Fruit fly (Drosophila melanogaster) whole organism, adult: ENCODE data around the gene CG9257.

Source experiments
- CG1620 ChIP-seq: fragments of 200-800 bp; sonication (Bioruptor generic); optimal IDR thresholded peaks from 2 replicates; lab custom pipeline; 2016; ENCODE audit warnings: missing biosample characterization, missing genetic modification characterization
- CG7101 ChIP-seq: fragments of 200-800 bp; sonication (Bioruptor generic); optimal IDR thresholded peaks from 2 replicates; lab custom pipeline; 2018; ENCODE audit warnings: missing biosample characterization, mild to moderate bottlenecking, missing genetic modification characterization, moderate library complexity
- Crg-1 ChIP-seq: fragments of 200-800 bp; sonication (Bioruptor generic); optimal IDR thresholded peaks from 2 replicates; lab custom pipeline; 2016; ENCODE audit warnings: missing biosample characterization, missing genetic modification characterization
- Hr96 ChIP-seq: fragments of 200-800 bp; sonication (Bioruptor generic); optimal IDR thresholded peaks from 2 replicates; lab custom pipeline; 2016; ENCODE audit warnings: missing biosample characterization, missing genetic modification characterization
- cnc ChIP-seq, 2 experiments: fragments of >200 bp; optimal IDR thresholded peaks; 2 replicates each; lab custom pipeline; 2017
- ovo ChIP-seq: fragments of 200-800 bp; sonication (Bioruptor generic); optimal IDR thresholded peaks from 2 replicates; lab custom pipeline; 2016; ENCODE audit warnings: missing biosample characterization, missing genetic modification characterization

DNA sequence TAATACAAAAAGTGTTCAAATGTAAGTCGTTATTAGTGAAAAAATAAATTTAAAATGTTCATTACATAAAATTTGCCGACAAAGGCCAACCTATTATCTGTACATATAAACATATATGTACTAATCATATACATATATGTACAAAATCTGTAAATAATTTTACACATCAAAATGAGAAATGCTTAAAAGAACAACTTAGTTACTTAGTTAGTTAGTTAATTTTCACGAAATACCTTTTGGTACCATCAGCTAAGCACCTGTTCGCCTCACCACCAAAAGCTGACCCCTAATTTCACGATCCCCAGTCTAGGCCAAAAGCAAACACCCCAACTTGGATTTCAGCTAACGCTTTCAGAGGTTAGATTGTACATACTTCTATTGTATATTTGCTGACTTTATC is 13.5 kb upstream of the CG9257 start, which contains the start of gene CG9259:
- TF ChIP-seq CG1620: no peak
- no peak for TF ChIP-seq Hr96 (GFP tag; lab: Kevin White, UChicago)
- no peak for TF ChIP-seq ovo (GFP tag; lab: Kevin White, UChicago)
- no peak for TF ChIP-seq Crg-1 (GFP tag; lab: Kevin White, UChicago)
- TF ChIP-seq cnc (optimal IDR thresholded peaks at IDR 0.05; lab: Kevin White, UChicago): no peak
- TF ChIP-seq CG7101 (tag; lab: Kevin White, UChicago): no peak
